Fruit fly (Drosophila melanogaster) whole organism: ENCODE data around the gene Trl.

Source experiments
- CG8478 ChIP-seq: fragments of >200 bp; optimal IDR thresholded peaks from 2 replicates; lab custom pipeline; 2018; ENCODE audit warnings: inconsistent platforms
- pan ChIP-seq: fragments of >200 bp; optimal IDR thresholded peaks from 2 replicates; lab custom pipeline; 2017
- usp ChIP-seq: fragments of >200 bp; optimal IDR thresholded peaks from 2 replicates; lab custom pipeline; 2017; ENCODE audit warnings: missing biosample characterization, missing genetic modification characterization, mixed read lengths

DNA sequence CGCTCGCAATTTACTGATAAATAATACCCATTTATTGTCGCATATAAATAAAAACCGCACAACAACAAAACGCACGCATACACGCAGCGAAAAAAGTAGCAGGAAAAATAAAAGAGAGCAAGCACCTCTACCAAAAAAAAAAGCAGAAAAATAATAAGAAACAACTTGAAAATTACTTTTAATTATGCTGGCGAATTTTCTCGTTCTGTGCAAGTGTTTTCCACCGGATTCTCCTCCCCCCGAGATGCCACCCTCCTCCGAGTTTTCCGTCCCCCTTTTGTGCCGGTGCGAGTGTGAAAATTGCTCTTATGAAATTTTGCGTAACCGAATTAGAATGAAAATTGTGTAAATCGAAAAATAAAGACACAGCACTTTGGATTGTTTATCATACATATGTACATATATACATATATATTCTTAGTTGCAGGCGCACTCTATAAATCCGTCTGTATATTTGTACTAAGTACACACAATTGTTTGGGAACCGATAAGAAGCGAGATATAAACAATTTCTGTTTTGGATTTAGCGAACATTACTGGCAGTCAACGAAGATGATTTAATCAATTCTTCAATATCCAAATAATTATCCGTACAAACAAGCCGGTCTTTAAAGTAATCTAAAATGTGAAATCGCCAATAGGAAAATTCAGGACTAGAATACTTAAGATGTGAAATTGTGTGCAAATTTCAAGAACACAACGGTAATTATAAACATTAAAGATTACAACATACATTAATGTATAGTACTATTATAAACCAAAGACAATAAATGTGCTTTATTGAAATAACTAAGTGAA is 30.2 kb upstream of the Trl start:
- TF ChIP-seq usp (GFP tag; lab: Kevin White, UChicago): no peak
- no peak for TF ChIP-seq pan (lab: Kevin White, UChicago)
- TF ChIP-seq CG8478 (lab: Kevin White, UChicago): no peak
